Worm (Caenorhabditis elegans): Measurements from ENCODE around the gene T21D12.7.

Gene T21D12.7

DNA sequence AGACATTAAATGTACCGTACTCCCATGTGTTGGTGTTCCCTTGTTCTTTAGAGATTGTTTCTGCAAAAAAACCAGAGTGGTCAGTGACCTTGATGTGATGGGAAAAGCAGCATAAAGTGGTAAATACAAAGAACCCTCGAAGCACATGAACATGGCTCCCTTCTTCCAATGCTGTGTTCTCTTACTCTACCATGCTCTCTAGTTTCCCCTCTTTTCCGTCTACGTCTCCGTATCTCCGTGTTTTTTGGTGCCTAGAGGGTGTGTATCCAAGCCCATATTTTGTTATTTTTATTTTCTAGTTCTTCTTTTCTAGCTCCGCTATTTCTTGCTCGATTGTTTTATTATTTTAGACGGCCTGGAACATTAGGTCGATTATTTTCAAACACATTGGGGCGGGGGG is 15.3 kb upstream of the T21D12.7 start:
- TF ChIP-seq pqm-1 (tag; optimal IDR thresholded peaks at IDR 0.05) (no peak), C34B4.2 (tag; optimal IDR thresholded peaks at IDR 0.05) (no peak), tbx-2 (tag; optimal IDR thresholded peaks at IDR 0.05) (no peak), lsy-2 (tag; optimal IDR thresholded peaks at IDR 0.05) (peak in 1 of 2 experiments; percentile 23), ceh-82 (tag; optimal IDR thresholded peaks at IDR 0.05) (peak in 1 of 3 experiments; percentile 37), nhr-11 (tag; optimal IDR thresholded peaks at IDR 0.05) (no peak), rnt-1 (tag; optimal IDR thresholded peaks at IDR 0.05) (peak; percentile 46), lin-35 (GFP tag; optimal IDR thresholded peaks at IDR 0.05) (peak in 1 of 2 experiments; percentile 14), pax-3 (tag; optimal IDR thresholded peaks at IDR 0.05) (no peak), snu-23 (GFP tag; optimal IDR thresholded peaks at IDR 0.05) (peak; percentile 36), nhr-85 (tag) (no peak), mef-2 (tag; optimal IDR thresholded peaks at IDR 0.05) (no peak), nhr-237 (tag; optimal IDR thresholded peaks at IDR 0.05) (no peak), ets-5 (GFP tag; IDR thresholded peaks at IDR 0.05) (no peak), Y116A8C.19 (tag; optimal IDR thresholded peaks at IDR 0.05; ENCODE audit: borderline replicate concordance) (no peak), jun-1 (tag; optimal IDR thresholded peaks at IDR 0.05) (no peak), nhr-71 (tag; optimal IDR thresholded peaks at IDR 0.05) (peak; percentile 44), tlp-1 (tag; optimal IDR thresholded peaks at IDR 0.05) (no peak), elt-2 (tag; optimal IDR thresholded peaks at IDR 0.05) (no peak), lin-14 (GFP tag; optimal IDR thresholded peaks at IDR 0.05) (peak; percentile 72), lir-3 (tag; optimal IDR thresholded peaks at IDR 0.05; ENCODE audit: poor library complexity) (no peak), nhr-47 (tag; optimal IDR thresholded peaks at IDR 0.05) (no peak), mep-1 (tag; optimal IDR thresholded peaks at IDR 0.05) (no peak), ceh-90 (tag; optimal IDR thresholded peaks at IDR 0.05) (no peak), ztf-11 (tag; optimal IDR thresholded peaks at IDR 0.05) (no peak), snpc-4 (tag; optimal IDR thresholded peaks at IDR 0.05) (no peak), unc-130 (tag; optimal IDR thresholded peaks at IDR 0.05) (no peak), efl-1 (optimal IDR thresholded peaks at IDR 0.05) (peak; percentile 15 to 38), efl-1 (GFP tag; optimal IDR thresholded peaks at IDR 0.05 in 1 of 2) (peak in 1 of 2 experiments; percentile 11), fkh-4 (tag; optimal IDR thresholded peaks at IDR 0.05; ENCODE audit: borderline replicate concordance) (no peak), grh-1 (GFP tag; IDR thresholded peaks at IDR 0.05) (no peak), ama-1 (optimal IDR thresholded peaks at IDR 0.05) (no peak), ceh-8 (GFP tag; optimal IDR thresholded peaks at IDR 0.05) (no peak), isw-1 (GFP tag; IDR thresholded peaks at IDR 0.05) (no peak), nhr-90 (tag; optimal IDR thresholded peaks at IDR 0.05; ENCODE audit: poor library complexity) (no peak), nhr-19 (GFP tag; conservative IDR thresholded peaks at IDR 0.05) (peak; percentile 37; the same call in 1 of the 2 replicates), ztf-4 (tag; optimal IDR thresholded peaks at IDR 0.05) (no peak), hlh-4 (tag; optimal IDR thresholded peaks at IDR 0.05) (no peak), sup-37 (GFP tag; optimal IDR thresholded peaks at IDR 0.05) (no peak), unc-86 (tag; optimal IDR thresholded peaks at IDR 0.05) (no peak), aly-2 (tag; optimal IDR thresholded peaks at IDR 0.05) (no peak), fkh-8 (tag; optimal IDR thresholded peaks at IDR 0.05) (no peak), ceh-63 (GFP tag; optimal IDR thresholded peaks at IDR 0.05) (no peak)

DNA sequence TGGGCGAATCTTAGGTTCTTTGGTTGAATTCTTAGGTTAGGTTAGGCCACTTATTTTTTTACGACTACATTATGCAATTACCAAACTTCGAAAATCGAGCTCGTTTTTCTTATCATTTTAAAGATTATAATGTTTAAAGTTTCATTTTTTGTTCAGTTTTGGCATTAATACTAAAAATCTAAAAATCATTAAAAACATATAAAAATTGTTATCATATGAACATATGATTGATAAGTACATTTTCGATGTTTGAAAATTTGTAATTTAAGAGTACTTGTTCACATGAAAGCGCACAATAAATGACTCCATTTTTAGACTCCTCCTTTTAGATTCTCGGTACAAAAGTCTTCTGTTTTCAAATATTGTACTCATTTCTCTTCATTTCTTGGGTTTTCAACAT is 13.8 kb upstream of the T21D12.7 start:
- TF ChIP-seq snu-23 (GFP tag; optimal IDR thresholded peaks at IDR 0.05) (no peak), tlp-1 (tag; optimal IDR thresholded peaks at IDR 0.05) (no peak), jun-1 (tag; optimal IDR thresholded peaks at IDR 0.05) (no peak), ets-5 (GFP tag; IDR thresholded peaks at IDR 0.05) (no peak), hlh-17 (GFP tag; optimal IDR thresholded peaks at IDR 0.05; ENCODE audit: borderline replicate concordance) (no peak), sox-4 (tag; optimal IDR thresholded peaks at IDR 0.05) (no peak), ceh-8 (GFP tag; optimal IDR thresholded peaks at IDR 0.05) (no peak), unc-98 (GFP tag; IDR thresholded peaks at IDR 0.05) (no peak), nhr-84 (tag; optimal IDR thresholded peaks at IDR 0.05) (no peak), nhr-20 (tag; optimal IDR thresholded peaks at IDR 0.05) (no peak), nhr-47 (tag; optimal IDR thresholded peaks at IDR 0.05) (no peak), elt-3 (tag; optimal IDR thresholded peaks at IDR 0.05) (no peak), lsy-2 (tag; optimal IDR thresholded peaks at IDR 0.05) (no peak), C04F5.9 (tag; optimal IDR thresholded peaks at IDR 0.05) (no peak), ces-1 (GFP tag; optimal IDR thresholded peaks at IDR 0.05) (no peak), irx-1 (tag; optimal IDR thresholded peaks at IDR 0.05) (no peak), unc-62 (GFP tag; optimal IDR thresholded peaks at IDR 0.05) (no peak), ztf-11 (tag; optimal IDR thresholded peaks at IDR 0.05) (no peak), skn-1 (tag; optimal IDR thresholded peaks at IDR 0.05) (no peak), sup-37 (GFP tag; optimal IDR thresholded peaks at IDR 0.05) (no peak)

All from whole organism, L1 larva.